Fruit fly (Drosophila melanogaster) ovary, adult (tissue): Measurements from ENCODE around the gene CG10621.
A peak's percentile ranks its signal among the peaks of the same experiment; 100 is the strongest.

ENCODE experiments used
- CG17801 ChIP-seq: fragments of 200-800 bp; optimal IDR thresholded peaks from 2 replicates; lab custom pipeline; 2019; ENCODE audit warnings: missing biosample characterization, mild to moderate bottlenecking, missing genetic modification characterization, moderate library complexity; ENCODE audit not compliant: partially characterized antibody

The CG10621 gene

DNA sequence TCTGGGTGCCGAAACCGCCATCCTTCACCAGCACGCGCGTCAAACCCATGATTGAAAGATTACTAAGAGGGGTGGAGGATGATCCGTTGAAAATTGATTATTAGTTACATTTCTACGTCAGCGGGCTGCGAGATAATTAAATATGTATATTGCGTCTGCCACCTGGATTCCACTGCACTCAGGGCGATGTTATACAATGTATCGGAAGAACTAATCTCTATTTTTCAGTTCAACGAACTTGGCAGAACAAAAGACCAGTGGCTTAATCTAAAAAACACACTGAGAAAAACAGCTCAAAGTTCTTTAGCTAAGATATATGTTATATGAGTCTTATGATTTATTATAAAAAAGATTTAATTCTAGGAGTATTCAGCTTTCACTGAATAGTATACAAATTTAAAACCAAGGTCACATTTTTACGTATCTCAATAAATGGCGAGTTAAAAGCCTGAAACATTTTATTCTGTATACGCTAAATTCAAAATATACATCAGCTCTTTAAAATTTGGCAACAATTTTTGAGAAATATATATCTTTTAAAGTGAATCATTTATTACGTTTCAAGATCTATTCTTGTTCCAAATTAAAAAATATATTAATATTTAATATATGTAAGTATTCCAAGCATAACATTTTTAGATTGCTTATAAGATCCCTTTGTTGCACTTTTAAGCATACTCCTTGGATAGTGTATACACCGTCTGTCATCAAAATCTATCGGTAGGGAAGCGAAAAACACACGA is 548 bp downstream of the CG10621 start:
- TF ChIP-seq CG17801 (GFP tag; lab: Kevin White, UChicago): no peak

DNA sequence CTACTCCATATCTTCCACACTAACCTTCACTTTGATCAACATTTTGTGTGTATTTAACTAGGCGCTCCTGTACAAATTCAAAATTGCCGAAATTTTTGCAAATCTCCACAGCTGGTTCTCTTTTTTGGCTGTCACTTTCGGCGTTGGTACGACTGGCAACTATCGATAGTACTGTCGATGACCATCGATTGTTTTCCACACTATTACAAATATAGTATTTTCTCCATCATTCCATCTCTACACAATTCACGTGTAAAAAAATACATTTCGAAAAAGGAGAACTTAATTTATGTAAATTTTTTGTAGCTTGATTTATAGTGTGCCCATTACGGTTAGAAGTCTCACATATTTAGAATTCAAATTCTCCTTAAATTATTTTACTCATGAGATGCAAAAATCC is 2.6 kb downstream of the CG10621 start, which contains the start of gene Nedd8:
Nedd8 (minus strand) TSS at position 164 of the 400 bp plus-strand sequence.
- peak; percentile 31 for TF ChIP-seq CG17801 (GFP tag; lab: Kevin White, UChicago)

DNA sequence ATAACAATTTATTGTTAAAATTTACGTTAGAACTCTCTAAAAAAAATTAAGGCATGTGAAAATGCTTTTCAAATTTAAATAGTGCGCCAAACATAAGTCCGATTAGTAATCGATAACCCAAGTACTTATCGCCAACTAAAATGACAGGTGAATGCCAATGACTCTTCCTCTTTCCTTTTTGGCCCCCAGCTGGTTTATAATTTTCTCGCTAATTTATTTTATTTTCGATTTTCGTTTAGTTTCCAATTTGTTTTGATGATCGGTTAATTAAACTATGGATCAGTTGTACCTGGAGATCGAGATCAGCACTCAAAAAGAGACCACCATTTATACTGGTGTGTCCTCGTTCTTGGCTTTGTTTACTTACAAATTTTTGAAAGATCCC is 5.5 kb downstream of the CG10621 start, which contains the start of gene CG10428:
CG10428 (plus strand) TSS at position 161 of the 385 bp plus-strand sequence.
- no peak for TF ChIP-seq CG17801 (GFP tag; lab: Kevin White, UChicago)

DNA sequence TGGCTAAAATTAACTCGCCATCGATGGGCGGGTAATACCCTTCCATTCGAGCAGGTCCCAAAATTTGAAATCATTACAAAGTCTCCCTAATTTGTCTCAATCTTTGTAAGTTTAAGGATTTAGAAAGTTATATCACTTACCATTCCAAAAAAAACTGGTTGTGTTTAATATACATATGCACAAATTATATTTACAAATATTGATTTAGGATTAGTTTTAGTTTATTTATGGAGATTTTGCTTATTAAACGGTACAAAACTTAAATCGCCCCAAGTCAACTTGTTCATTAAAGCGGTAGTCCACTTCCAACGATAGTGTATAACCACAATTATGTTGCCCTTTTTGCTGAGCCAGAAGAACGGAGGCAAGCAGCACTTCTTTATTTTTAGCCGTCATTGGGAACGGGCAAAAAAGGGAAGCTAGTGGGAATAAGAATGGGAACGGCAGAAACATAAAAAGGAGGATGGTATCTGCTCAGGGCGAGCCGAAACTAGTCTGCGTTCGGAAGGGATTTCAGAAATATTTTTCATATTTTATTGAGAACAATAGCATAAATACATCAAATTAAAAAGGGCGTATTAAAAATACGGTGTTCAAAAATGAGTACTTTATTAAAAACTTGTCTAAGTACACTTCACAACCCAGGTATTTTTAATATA is 6.0 kb downstream of the CG10621 start:
- TF ChIP-seq CG17801 (GFP tag; lab: Kevin White, UChicago): no peak

DNA sequence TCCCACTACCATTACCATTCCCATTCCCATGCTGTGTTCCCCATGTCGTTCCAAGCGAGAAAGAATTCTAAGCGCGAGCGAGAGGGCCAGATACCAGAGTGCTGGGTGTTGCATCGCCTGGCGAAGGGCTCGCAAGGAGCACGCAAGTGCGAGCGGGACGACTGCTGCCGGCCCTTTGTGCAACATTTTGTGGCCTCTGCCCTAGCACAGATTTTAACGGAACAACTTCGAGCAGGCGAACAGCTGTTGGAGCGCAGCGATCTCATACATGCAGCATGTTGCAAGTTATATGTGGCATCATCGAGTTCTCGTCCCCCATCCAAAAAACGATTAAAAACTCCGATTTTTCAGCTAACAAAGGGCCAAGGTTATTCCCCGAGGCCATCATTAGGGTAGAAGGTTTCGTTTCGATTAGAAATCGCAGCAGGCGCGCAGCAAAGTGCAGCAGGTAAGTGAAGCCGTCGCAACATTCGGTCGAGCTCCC is 6.7 kb downstream of the CG10621 start:
- TF ChIP-seq CG17801 (GFP tag; lab: Kevin White, UChicago): no peak

DNA sequence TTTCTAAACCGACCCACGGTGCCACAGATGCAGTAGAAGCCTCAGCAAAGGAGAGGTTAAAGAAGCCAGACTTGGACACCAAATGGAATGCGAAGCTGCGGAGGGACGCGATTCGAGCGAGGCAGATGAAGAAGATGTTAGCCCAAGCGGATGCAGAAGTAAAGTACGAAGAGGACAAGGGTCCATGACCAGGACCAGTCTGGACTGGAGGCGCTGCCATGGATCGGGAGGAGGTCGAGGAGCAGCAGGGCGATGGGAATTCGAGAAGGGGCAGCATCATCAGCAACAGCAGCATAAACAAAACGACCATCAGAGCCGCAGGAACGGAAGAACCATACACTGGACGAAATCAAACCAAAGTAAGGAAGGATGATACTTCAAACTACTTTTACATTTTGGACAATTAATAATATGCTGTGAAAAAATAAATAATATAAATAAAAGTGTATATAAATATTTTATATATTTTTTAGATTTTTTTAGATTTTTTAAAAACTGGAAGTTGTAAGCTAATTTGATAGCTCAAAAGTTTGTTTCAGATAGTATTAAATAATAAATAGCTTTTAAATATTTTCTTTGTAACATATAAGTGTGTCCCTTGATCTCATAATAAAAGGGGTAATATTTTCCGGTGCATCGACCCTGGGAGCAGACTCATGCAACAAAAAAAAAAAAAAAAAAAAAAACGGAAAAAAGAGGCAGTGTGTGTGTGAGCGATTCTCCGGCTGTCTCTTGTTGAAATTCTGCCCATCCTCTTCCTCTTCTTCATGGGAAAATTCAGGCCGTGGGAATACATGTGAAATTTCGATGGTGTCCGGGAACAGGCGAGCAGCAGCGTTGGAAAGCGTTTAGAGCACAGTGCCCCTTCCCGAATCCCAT is 7.4 kb downstream of the CG10621 start:
- TF ChIP-seq CG17801 (GFP tag; lab: Kevin White, UChicago): no peak

DNA sequence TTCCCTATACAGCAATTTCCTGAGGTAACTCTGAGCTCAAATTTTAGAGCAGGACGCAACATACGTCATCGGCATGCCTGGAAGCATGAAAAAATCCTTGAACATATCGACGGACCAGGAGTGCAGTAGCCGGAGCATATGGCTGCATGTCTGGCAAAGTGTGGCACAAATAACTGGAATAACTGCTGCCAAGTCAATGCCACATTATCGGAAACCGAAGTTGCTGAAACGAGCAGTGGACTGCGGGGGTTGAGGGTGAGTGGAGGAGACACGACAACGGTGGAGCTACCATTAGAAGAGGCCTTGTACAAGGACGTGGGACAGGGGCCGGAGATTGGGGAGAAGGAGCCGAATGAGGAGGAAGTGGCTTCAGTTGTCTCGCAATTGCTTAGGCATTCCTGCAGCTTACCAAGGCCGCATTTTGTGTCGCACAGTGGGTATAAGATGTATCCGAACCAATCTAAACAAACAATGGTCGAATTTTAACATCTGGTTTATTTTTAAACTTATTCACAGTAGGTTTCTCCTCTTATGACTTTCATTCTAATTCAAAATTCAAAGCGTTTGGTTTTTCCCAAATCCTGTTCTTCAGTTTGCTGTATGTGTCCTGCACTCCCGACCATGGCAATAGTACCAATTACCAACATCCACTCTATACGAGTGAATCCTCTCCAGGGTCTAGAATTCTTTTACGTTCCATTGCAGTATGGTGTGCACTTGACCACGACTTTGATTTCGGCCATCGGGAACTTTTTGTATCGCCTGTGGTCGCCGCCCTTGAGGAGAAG is 8.3 kb downstream of the CG10621 start, which contains the start of gene CG46304:
CG46304 (plus strand) TSS at position 541 of the 788 bp plus-strand sequence.
- TF ChIP-seq CG17801 (GFP tag; lab: Kevin White, UChicago): no peak

DNA sequence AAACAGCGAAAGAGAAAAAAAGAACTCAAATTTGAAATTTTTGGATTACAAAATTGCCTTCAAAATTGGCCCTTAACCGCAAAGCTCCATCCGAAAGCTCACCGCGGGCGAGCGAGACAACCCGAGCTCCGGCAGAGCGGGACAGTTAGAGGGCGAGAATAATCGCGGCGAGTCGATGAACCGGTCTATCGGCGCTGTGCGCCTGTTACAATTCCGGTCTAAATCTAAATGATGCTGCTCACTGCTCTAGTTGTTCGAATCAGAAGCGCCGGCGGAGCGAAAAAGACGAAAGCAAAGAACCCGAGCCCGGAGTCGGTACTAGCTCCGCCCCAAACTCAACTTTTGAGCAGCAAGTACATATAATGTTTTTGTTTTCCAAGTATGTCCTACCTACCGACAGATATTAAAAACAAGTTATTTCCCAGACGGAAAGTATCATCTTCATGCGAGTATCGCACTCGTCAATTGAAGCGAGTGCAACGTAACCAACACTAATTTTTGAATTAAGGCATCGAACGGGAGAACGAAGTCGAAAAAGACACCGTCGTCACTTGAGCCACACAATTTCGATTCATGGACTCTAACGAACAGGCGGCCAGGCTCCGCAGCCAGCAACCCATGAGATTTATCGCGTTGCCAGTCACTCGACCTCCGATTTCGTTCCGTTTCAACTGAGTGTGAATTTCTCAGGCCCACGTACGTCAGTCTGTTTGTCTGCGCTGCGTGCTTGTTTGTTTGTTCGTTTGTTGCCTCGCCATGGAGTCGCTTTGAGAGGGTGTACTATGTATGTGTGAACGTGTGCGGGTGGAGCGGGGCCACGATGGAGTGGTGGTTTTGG is 9.8 kb downstream of the CG10621 start:
- no peak for TF ChIP-seq CG17801 (GFP tag; lab: Kevin White, UChicago)

DNA sequence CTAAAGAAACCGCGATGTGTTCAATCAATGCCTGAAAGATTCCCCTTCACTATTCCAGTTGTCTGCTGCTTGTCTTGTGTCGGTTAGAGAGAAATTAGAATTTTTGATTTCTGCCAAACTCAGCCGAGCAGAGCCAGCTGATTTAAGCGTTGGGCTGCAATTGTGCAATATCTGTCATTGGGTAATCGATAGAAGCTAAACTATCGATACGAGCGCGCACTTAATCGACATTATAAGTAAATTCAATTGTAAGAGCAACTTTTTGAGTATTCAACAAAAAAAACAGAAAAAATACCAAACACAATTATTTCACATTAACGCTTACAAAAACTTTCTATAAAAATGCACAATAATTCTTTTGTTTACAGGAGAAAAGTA is 10.4 kb downstream of the CG10621 start, which contains the start of gene ssp3:
ssp3 (minus strand) TSS at position 164 of the 378 bp plus-strand sequence.
- no peak for TF ChIP-seq CG17801 (GFP tag; lab: Kevin White, UChicago)

DNA sequence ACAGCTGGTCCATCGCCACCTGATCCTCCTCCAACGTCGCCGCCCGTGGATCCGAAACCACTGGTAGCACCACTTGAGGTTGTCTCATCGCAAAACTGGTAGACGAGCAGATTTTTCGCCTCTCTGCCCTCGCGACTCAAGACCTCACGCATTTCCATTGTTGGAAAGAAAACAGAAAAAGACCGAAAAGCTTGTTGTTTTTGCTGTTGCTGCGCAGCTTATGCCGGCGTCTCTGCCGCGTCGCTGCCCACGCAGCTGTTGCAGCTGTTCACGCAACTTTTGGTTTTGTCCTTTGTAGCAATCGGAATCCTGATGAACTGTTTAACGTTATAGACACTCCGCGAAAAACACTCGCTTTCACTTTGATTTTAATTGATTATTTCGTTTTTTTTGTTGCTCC is 10.9 kb downstream of the CG10621 start:
- TF ChIP-seq CG17801 (GFP tag; lab: Kevin White, UChicago): no peak

DNA sequence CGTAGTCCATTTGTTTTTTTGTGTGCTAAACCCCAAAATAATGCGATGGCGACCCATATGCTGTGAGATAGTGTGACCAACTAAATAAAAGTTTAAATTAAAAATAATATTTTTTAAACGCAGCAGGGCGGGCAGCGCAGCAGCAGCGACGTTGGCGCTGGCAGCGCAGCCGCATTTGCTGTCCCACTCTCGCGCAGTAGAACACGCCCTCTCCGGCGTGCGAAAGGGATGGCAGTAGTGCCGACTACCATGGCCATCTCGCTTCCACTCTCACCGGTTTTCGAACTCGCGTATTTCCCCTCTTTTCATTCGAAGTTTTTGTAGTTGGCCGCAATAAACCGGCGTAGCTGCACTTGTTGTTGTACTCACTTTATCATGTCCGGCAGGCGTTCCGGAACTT is 18.2 kb downstream of the CG10621 start:
- TF ChIP-seq CG17801 (GFP tag; lab: Kevin White, UChicago): peak; percentile 12

DNA sequence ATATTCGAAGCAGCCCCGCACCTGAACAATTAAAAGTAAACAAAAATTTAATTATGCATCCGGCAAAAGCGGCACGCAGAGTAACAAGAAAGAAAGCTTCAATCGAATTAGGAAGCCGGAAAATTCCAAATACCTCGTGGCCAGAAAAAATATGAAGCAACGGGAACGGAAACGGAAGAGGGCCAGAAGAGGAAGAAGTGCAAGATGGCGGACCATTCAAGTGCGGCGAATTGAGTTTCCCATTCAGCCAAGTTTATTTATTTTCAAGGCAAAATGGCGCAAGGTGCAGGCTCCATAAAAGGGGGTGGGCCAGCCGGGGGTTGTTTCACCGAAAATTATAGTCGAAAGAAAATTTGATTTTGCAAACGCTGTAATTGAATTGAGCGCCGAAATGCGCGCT is 19.6 kb downstream of the CG10621 start:
- no peak for TF ChIP-seq CG17801 (GFP tag; lab: Kevin White, UChicago)

DNA sequence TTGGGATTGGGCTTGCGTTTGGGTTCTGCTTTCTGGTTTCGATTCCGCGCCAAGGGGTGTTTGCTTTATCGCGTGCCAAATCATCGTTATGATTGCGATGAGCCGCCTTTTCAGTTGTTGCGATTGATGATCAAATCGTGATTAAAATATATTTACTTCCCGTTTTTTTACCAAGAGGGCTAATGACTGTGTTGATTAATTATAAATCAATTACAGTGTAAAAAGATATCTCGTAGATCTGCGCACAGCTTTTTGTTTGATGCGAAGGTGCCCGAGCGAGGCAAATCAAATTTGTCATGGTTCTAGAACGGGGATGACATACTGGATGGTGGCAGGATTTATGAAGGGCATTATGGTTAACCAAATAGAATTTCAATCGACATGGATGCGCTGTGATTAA is 20.4 kb downstream of the CG10621 start:
- TF ChIP-seq CG17801 (GFP tag; lab: Kevin White, UChicago): no peak
